Worm (Caenorhabditis elegans) whole organism, L4 larva: ENCODE data around the gene icln-1.
A peak's percentile ranks its signal among the peaks of the same experiment; 100 is the strongest.

Experiments used
- F37D6.2 ChIP-seq: sonication (generic microtip); optimal IDR thresholded peaks from 2 replicates; lab custom pipeline; 2016; ENCODE audit warnings: mild to moderate bottlenecking, missing genetic modification characterization, missing compliant biosample characterization
- Y48G9A.11 ChIP-seq: fragments of 200-800 bp; sonication (Bioruptor generic); IDR thresholded peaks from 2 replicates; pipeline ENCODE4 v1.3.6; 2022; ENCODE audit warnings: missing genetic modification reagents, missing genetic modification characterization, missing compliant biosample characterization
- Y75B8A.6 ChIP-seq: fragments of 200-800 bp; sonication (Bioruptor generic); IDR thresholded peaks from 2 replicates; pipeline ENCODE4 v1.3.6; 2022; ENCODE audit warnings: missing genetic modification reagents, missing genetic modification characterization, missing compliant biosample characterization
- ZK337.2 ChIP-seq: fragments of 200-800 bp; sonication (Bioruptor generic); IDR thresholded peaks from 2 replicates; pipeline ENCODE4 v1.3.6; 2022; ENCODE audit warnings: missing genetic modification reagents, missing genetic modification characterization, missing compliant biosample characterization
- aha-1 ChIP-seq: fragments of 150-350 bp; peaks from one replicate; lab custom pipeline; 2014; ENCODE audit warnings: missing biosample characterization, missing genetic modification characterization
- ama-1 ChIP-seq: fragments of 150-350 bp; optimal IDR thresholded peaks from 2 replicates; lab custom pipeline; 2014; ENCODE audit warnings: inconsistent platforms, mixed read lengths
- ceh-44 ChIP-seq: fragments of 200-800 bp; sonication (Bioruptor generic); IDR thresholded peaks from 2 replicates; pipeline ENCODE4 v1.3.6; 2022; ENCODE audit warnings: missing genetic modification reagents, missing genetic modification characterization, missing compliant biosample characterization
- ceh-62 ChIP-seq: sonication (generic microtip); optimal IDR thresholded peaks from 2 replicates; lab custom pipeline; 2017; ENCODE audit warnings: missing biosample characterization, missing genetic modification characterization
- ceh-82 ChIP-seq: sonication (generic microtip); optimal IDR thresholded peaks from 2 replicates; lab custom pipeline; 2017; ENCODE audit warnings: missing biosample characterization, missing genetic modification characterization
- daf-8 ChIP-seq: fragments of 200-800 bp; sonication (Bioruptor generic); IDR thresholded peaks from 2 replicates; pipeline ENCODE4 v1.3.6; 2022; ENCODE audit warnings: missing genetic modification characterization, missing compliant biosample characterization
- dmd-9 ChIP-seq: fragments of 200-800 bp; sonication (Bioruptor generic); IDR thresholded peaks from 2 replicates; pipeline ENCODE4 v1.3.6; 2022; ENCODE audit warnings: missing genetic modification reagents, missing genetic modification characterization, missing compliant biosample characterization
- egl-43 ChIP-seq: fragments of 200-800 bp; sonication (Bioruptor generic); IDR thresholded peaks from 2 replicates; pipeline ENCODE4 v1.3.6; 2022; ENCODE audit warnings: missing genetic modification reagents, missing genetic modification characterization, missing compliant biosample characterization
- hif-1 ChIP-seq, 2 experiments: sonication (generic microtip); optimal IDR thresholded peaks; 2 replicates each; lab custom pipeline; 2016 to 2017; ENCODE audit warnings: missing compliant biosample characterization in 2 of 2, missing genetic modification characterization in 2 of 2, missing genetic modification reagents in 2 of 2, missing genotype in 2 of 2, mild to moderate bottlenecking in 1 of 2
- hmg-1.1 ChIP-seq: fragments of 200-800 bp; sonication (Bioruptor generic); IDR thresholded peaks from 2 replicates; pipeline ENCODE4 v1.3.6; 2022; ENCODE audit warnings: missing genetic modification reagents, missing genetic modification characterization, missing compliant biosample characterization
- jun-1 ChIP-seq: fragments of 150-350 bp; optimal IDR thresholded peaks from 2 replicates; lab custom pipeline; 2014; ENCODE audit warnings: missing biosample characterization, missing genetic modification reagents, missing genetic modification characterization
- lin-13 ChIP-seq: fragments of 150-350 bp; optimal IDR thresholded peaks from 2 replicates; lab custom pipeline; 2014; ENCODE audit warnings: missing biosample characterization, missing genetic modification reagents, missing genetic modification characterization
- lsy-2 ChIP-seq, 2 experiments: fragments of 150-350 bp in 1 of 2; sonication (generic microtip) in 1 of 2; optimal IDR thresholded peaks; 2 replicates each; lab custom pipeline; 2014 to 2017; ENCODE audit warnings: missing biosample characterization in 2 of 2, missing genetic modification characterization in 2 of 2
- madf-5 ChIP-seq, 2 experiments: fragments of 200-800 bp; sonication (Bioruptor generic); IDR thresholded peaks; 2 replicates each; pipeline ENCODE4 v1.3.6; 2022; ENCODE audit warnings: missing compliant biosample characterization in 2 of 2, missing genetic modification characterization in 2 of 2
- mes-2 ChIP-seq: sonication (generic microtip); optimal IDR thresholded peaks from 2 replicates; lab custom pipeline; 2016; ENCODE audit warnings: missing genotype, mild to moderate bottlenecking, missing genetic modification characterization, missing compliant biosample characterization; ENCODE audit not compliant: poor library complexity, severe bottlenecking
- nhr-102 ChIP-seq: sonication (generic microtip); optimal IDR thresholded peaks from 2 replicates; lab custom pipeline; 2016; ENCODE audit warnings: mild to moderate bottlenecking, missing genetic modification characterization, moderate library complexity, missing compliant biosample characterization
- nhr-48 ChIP-seq: sonication (generic microtip); optimal IDR thresholded peaks from 2 replicates; lab custom pipeline; 2016; ENCODE audit warnings: mild to moderate bottlenecking, missing genetic modification characterization, missing compliant biosample characterization
- pqm-1 ChIP-seq: sonication (generic microtip); optimal IDR thresholded peaks from 2 replicates; lab custom pipeline; 2017; ENCODE audit warnings: missing biosample characterization, missing genetic modification characterization
- rbr-2 ChIP-seq: sonication (generic microtip); optimal IDR thresholded peaks from 2 replicates; lab custom pipeline; 2016; ENCODE audit warnings: missing genotype, missing genetic modification characterization, missing compliant biosample characterization
- saeg-2 ChIP-seq: fragments of 200-800 bp; sonication (Bioruptor generic); IDR thresholded peaks from 2 replicates; pipeline ENCODE4 v1.3.6; 2022; ENCODE audit warnings: missing genetic modification reagents, missing genetic modification characterization, missing compliant biosample characterization
- sdz-12 ChIP-seq: fragments of 200-800 bp; sonication (Bioruptor generic); optimal IDR thresholded peaks from 2 replicates; lab custom pipeline; 2018; ENCODE audit warnings: mild to moderate bottlenecking, missing genetic modification characterization, missing compliant biosample characterization
- set-16 ChIP-seq: fragments of 200-800 bp; sonication (Bioruptor generic); IDR thresholded peaks from 2 replicates; pipeline ENCODE4 v1.3.6; 2022; ENCODE audit warnings: missing genetic modification reagents, missing genetic modification characterization, missing compliant biosample characterization
- tra-1 ChIP-seq: fragments of 200-800 bp; sonication (Bioruptor generic); IDR thresholded peaks from 2 replicates; pipeline ENCODE4 v1.3.6; 2022; ENCODE audit warnings: missing genetic modification reagents, missing genetic modification characterization, missing compliant biosample characterization
- unc-39 ChIP-seq: sonication (generic microtip); optimal IDR thresholded peaks from 2 replicates; lab custom pipeline; 2017; ENCODE audit warnings: missing biosample characterization, missing genetic modification characterization
- unc-62 ChIP-seq, 3 experiments: fragments of 150-350 bp in 1 of 3; sonication (generic microtip); optimal IDR thresholded peaks in 2 of 3; peaks in 1 of 3; 1 replicate in 1 of 3; 2 replicates in 2 of 3; lab custom pipeline; 2014 to 2017; ENCODE audit warnings: missing biosample characterization in 3 of 3, missing genetic modification characterization in 3 of 3, missing genetic modification reagents in 3 of 3, missing genotype in 1 of 3
- vab-7 ChIP-seq: fragments of 200-800 bp; sonication (Bioruptor generic); IDR thresholded peaks from 2 replicates; pipeline ENCODE4 v1.3.6; 2022; ENCODE audit warnings: missing genetic modification reagents, missing genetic modification characterization, missing compliant biosample characterization
- zip-11 ChIP-seq: fragments of 200-800 bp; sonication (Bioruptor generic); IDR thresholded peaks from 2 replicates; pipeline ENCODE4 v1.3.6; 2022; ENCODE audit warnings: missing genetic modification characterization, missing compliant biosample characterization
- zip-2 ChIP-seq: fragments of 150-350 bp; optimal IDR thresholded peaks from 2 replicates; lab custom pipeline; 2014; ENCODE audit warnings: missing biosample characterization, missing genetic modification characterization
- ztf-7 ChIP-seq: fragments of 150-350 bp; optimal IDR thresholded peaks from 2 replicates; lab custom pipeline; 2014; ENCODE audit warnings: missing biosample characterization, missing genetic modification characterization

The icln-1 gene

ce11 chrIV:9070188-9070587 is 25.3 kb downstream of the icln-1 start (continued):
- TF ChIP-seq lin-13 (GFP tag; lab: Kevin White, UChicago) (no peak), rbr-2 (no peak), vab-7 (GFP tag; lab: Robert Waterston, UW) (no peak), ZK337.2 (no peak), ceh-82 (no peak), zip-2 (no peak), ama-1 (lab: Kevin White, UChicago) (no peak), saeg-2 (GFP tag; lab: Robert Waterston, UW) (no peak), hmg-1.1 (GFP tag; lab: Robert Waterston, UW) (no peak), sdz-12 (GFP tag; lab: Kevin White, UChicago) (no peak), nhr-48 (tag; lab: Kevin White, UChicago) (peak; percentile 9), ceh-44 (GFP tag; lab: Robert Waterston, UW) (no peak), madf-5 (GFP tag; IDR thresholded peaks at IDR 0.05; lab: Robert Waterston, UW) (no peak), nhr-102 (no peak), Y75B8A.6 (GFP tag; lab: Robert Waterston, UW) (no peak), ceh-62 (tag; lab: Kevin White, UChicago) (no peak), jun-1 (no peak), aha-1 (tag; lab: Kevin White, UChicago) (peak; percentile 40)

DNA sequence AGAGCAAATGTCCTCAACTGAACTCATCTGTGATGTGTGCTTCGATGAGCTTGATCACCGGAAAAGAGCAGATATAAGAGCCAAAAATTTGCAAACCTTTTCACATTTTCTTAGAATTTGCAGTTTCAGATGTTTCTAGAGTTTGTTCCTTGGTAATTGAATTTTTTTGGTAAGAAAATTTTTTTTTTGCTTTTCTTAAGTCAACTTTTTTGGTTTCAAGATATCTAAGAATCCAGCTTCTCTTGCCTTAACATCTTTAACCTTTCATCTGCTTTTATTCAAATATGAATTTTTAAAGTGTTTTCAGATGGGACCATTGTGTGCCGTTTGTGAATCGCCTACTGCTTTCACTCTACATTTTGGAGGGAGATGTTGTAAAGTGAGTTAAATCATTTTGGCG is 25.8 kb downstream of the icln-1 start, which contains the start of gene nhr-11:
Gene nhr-11, plus strand, starts transcription at position 301 of the 400 bp plus-strand sequence.
- no peak for TF ChIP-seq aha-1 (tag; lab: Kevin White, UChicago)
- TF ChIP-seq nhr-48 (tag; lab: Kevin White, UChicago) = no peak
- TF ChIP-seq zip-11 = no peak
- no peak for TF ChIP-seq madf-5 (GFP tag; IDR thresholded peaks at IDR 0.05; lab: Robert Waterston, UW)
- no peak for TF ChIP-seq tra-1
- TF ChIP-seq dmd-9 (GFP tag; lab: Robert Waterston, UW) = no peak
- no peak for TF ChIP-seq ztf-7 (tag; lab: Kevin White, UChicago)
- no peak for TF ChIP-seq mes-2 (tag; lab: Kevin White, UChicago)
- no peak for TF ChIP-seq Y48G9A.11

- TF ChIP-seq set-16 (GFP tag; lab: Robert Waterston, UW) (peak; percentile 55; the same call in 1 of the 2 replicates), egl-43 (GFP tag; lab: Robert Waterston, UW) (peak; percentile 48; the same call in 1 of the 2 replicates)
Measured at ce11 chrIV:9067277-9068197, 27.9 kb downstream of the icln-1 start.

ce11 chrIV:9063518-9063917 is 31.9 kb downstream of the icln-1 start:
- TF ChIP-seq pqm-1 (tag; lab: Kevin White, UChicago) (peak; percentile 8), daf-8 (GFP tag; lab: Robert Waterston, UW) (no peak), lsy-2 (tag; optimal IDR thresholded peaks at IDR 0.05; lab: Kevin White, UChicago) (peak in 1 of 2 experiments; percentile 21), hif-1 (tag; optimal IDR thresholded peaks at IDR 0.05; lab: Kevin White, UChicago) (peak; percentile 40 to 86), F37D6.2 (tag; lab: Kevin White, UChicago) (no peak)

DNA sequence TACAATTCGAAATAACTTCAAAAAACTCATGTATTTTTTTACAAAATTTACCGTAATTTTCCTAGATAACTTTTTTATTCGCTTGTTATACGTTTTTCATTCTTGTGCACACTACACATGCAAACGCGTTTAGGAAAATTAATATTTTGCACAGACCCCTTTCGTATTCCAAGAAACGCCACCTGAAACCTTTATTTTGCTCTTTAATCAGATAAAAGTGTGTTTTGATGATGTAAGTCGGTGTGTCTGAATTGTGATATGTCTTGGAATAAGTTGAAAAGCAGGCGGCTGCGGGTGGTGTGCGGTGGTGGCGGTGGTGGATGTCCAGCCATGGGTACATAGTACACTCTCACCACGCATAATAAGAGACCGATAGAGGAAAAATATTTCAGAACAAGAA is 42.0 kb downstream of the icln-1 start:
- TF ChIP-seq unc-62 (GFP tag; optimal IDR thresholded peaks at IDR 0.05 in 1 of 2; lab: Kevin White, UChicago) (peak in 1 of 2 experiments; percentile 51), unc-62 (tag; optimal IDR thresholded peaks at IDR 0.05; lab: Kevin White, UChicago) (no peak), unc-39 (tag; lab: Kevin White, UChicago) (no peak)
